Fruit fly (Drosophila melanogaster) whole organism, wandering third instar larva: ENCODE measurements around the gene Zip88E.

Source experiments
- Abd-B ChIP-seq: fragments of >200 bp; optimal IDR thresholded peaks from 2 replicates; lab custom pipeline; 2017; ENCODE audit warnings: missing biosample characterization, missing genetic modification characterization
- CG32264 ChIP-seq: fragments of 200-800 bp; sonication (Bioruptor generic); optimal IDR thresholded peaks from 2 replicates; lab custom pipeline; 2016; ENCODE audit warnings: missing biosample characterization, missing genetic modification characterization
- CG9705 ChIP-seq: fragments of 200-800 bp; sonication (Bioruptor generic); optimal IDR thresholded peaks from 2 replicates; lab custom pipeline; 2018; ENCODE audit warnings: missing biosample characterization, mild to moderate bottlenecking, missing genetic modification characterization
- CrebA ChIP-seq: fragments of 200-800 bp; sonication (Bioruptor generic); optimal IDR thresholded peaks from 2 replicates; lab custom pipeline; 2016; ENCODE audit warnings: missing biosample characterization, mild to moderate bottlenecking, missing genetic modification characterization, borderline replicate concordance
- Dfd ChIP-seq: fragments of >200 bp; optimal IDR thresholded peaks from 2 replicates; lab custom pipeline; 2017; ENCODE audit warnings: missing biosample characterization, missing genetic modification characterization
- Dif ChIP-seq: fragments of 200-275, 200-300 bp; sonication (Bioruptor generic); optimal IDR thresholded peaks from 2 replicates; lab custom pipeline; 2018; ENCODE audit warnings: missing biosample characterization, missing genetic modification characterization; ENCODE audit not compliant: partially characterized antibody
- GATAd ChIP-seq: sonication (Bioruptor generic); optimal IDR thresholded peaks from 2 replicates; lab custom pipeline; 2016; ENCODE audit warnings: missing biosample characterization, missing genetic modification characterization
- HLH106 ChIP-seq: fragments of 200-800 bp; optimal IDR thresholded peaks from 3 replicates; lab custom pipeline; 2019; ENCODE audit warnings: missing biosample characterization, mild to moderate bottlenecking, missing genetic modification characterization, moderate library complexity
- Hnf4 ChIP-seq: fragments of 200-800 bp; sonication (Bioruptor generic); optimal IDR thresholded peaks from 2 replicates; lab custom pipeline; 2016; ENCODE audit warnings: missing biosample characterization, mild to moderate bottlenecking, missing genetic modification characterization
- Hr78 ChIP-seq: fragments of >200 bp; optimal IDR thresholded peaks from 2 replicates; lab custom pipeline; 2017; ENCODE audit warnings: missing biosample characterization, missing genetic modification characterization
- Hr83 ChIP-seq: fragments of 200-300 bp; sonication (Bioruptor generic); optimal IDR thresholded peaks from 2 replicates; lab custom pipeline; 2016; ENCODE audit warnings: missing biosample characterization, mild to moderate bottlenecking, missing genetic modification characterization, moderate library complexity; ENCODE audit not compliant: poor library complexity, severe bottlenecking
- Jra ChIP-seq: sonication (Bioruptor generic); optimal IDR thresholded peaks from 2 replicates; lab custom pipeline; 2016; ENCODE audit warnings: missing biosample characterization, missing genetic modification characterization
- Mio ChIP-seq: sonication (Bioruptor generic); optimal IDR thresholded peaks from 2 replicates; lab custom pipeline; 2016; ENCODE audit warnings: missing biosample characterization, missing genetic modification characterization
- Myc ChIP-seq: fragments of >200 bp; optimal IDR thresholded peaks from 2 replicates; lab custom pipeline; 2017
- N ChIP-seq: fragments of >200 bp; optimal IDR thresholded peaks from 2 replicates; lab custom pipeline; 2018; ENCODE audit warnings: missing biosample characterization, missing external identifiers, missing genetic modification characterization
- OdsH ChIP-seq: fragments of 200-800 bp; sonication (Bioruptor generic); optimal IDR thresholded peaks from 2 replicates; lab custom pipeline; 2016; ENCODE audit warnings: missing biosample characterization, mild to moderate bottlenecking, missing genetic modification characterization
- Rel ChIP-seq, 2 experiments: fragments of 200-800 bp; sonication (Bioruptor generic) in 1 of 2; optimal IDR thresholded peaks; 2 replicates in 1 of 2; 3 replicates in 1 of 2; lab custom pipeline; 2016 to 2019; ENCODE audit warnings: mild to moderate bottlenecking in 2 of 2, missing biosample characterization in 2 of 2, missing genetic modification characterization in 2 of 2, moderate library complexity in 1 of 2
- Sp1 ChIP-seq: fragments of 200-800 bp; sonication (Bioruptor generic); optimal IDR thresholded peaks from 3 replicates; lab custom pipeline; 2019; ENCODE audit warnings: missing biosample characterization, mild to moderate bottlenecking, missing genetic modification characterization, moderate library complexity
- Vsx2 ChIP-seq: fragments of 200-300, 225-300 bp; sonication (Bioruptor generic); optimal IDR thresholded peaks from 2 replicates; lab custom pipeline; 2018; ENCODE audit warnings: missing biosample characterization, missing genetic modification characterization; ENCODE audit not compliant: partially characterized antibody
- br ChIP-seq: fragments of 200-800 bp; sonication (Bioruptor generic); optimal IDR thresholded peaks from 2 replicates; lab custom pipeline; 2016; ENCODE audit warnings: missing biosample characterization, missing genetic modification characterization
- brk ChIP-seq: fragments of 200-800 bp; sonication (Bioruptor generic); optimal IDR thresholded peaks from 2 replicates; lab custom pipeline; 2016; ENCODE audit warnings: missing biosample characterization, mild to moderate bottlenecking, missing genetic modification characterization
- dl ChIP-seq, 2 experiments: fragments of 175-275, 200-275 bp in 1 of 2; fragments of 200-275 bp in 1 of 2; sonication (Bioruptor generic); optimal IDR thresholded peaks; lab custom pipeline; 2018; ENCODE audit warnings: mild to moderate bottlenecking in 2 of 2, missing biosample characterization in 2 of 2, missing genetic modification characterization in 2 of 2, moderate library complexity in 2 of 2; ENCODE audit not compliant: partially characterized antibody in 2 of 2, insufficient read depth in 1 of 2
- dmrt93B ChIP-seq: fragments of 200-800 bp; sonication (Bioruptor generic); optimal IDR thresholded peaks from 2 replicates; lab custom pipeline; 2018; ENCODE audit warnings: missing biosample characterization, mild to moderate bottlenecking, missing genetic modification characterization
- dsf ChIP-seq: sonication (Bioruptor generic); optimal IDR thresholded peaks from 2 replicates; lab custom pipeline; 2016; ENCODE audit warnings: missing biosample characterization, missing genetic modification characterization, borderline replicate concordance
- ey ChIP-seq: fragments of 200-800 bp; sonication (Bioruptor generic); optimal IDR thresholded peaks from 2 replicates; lab custom pipeline; 2016; ENCODE audit warnings: missing biosample characterization, missing genetic modification characterization
- foxo ChIP-seq, 2 experiments: fragments of 200-800 bp; sonication (Bioruptor generic); optimal IDR thresholded peaks; 2 replicates in 1 of 2; 3 replicates in 1 of 2; lab custom pipeline; 2016 to 2017; ENCODE audit warnings: missing biosample characterization in 2 of 2, missing genetic modification characterization in 2 of 2
- fru ChIP-seq: fragments of 200-800 bp; sonication (Bioruptor generic); optimal IDR thresholded peaks from 3 replicates; lab custom pipeline; 2016; ENCODE audit warnings: missing biosample characterization, mild to moderate bottlenecking, missing genetic modification characterization
- h ChIP-seq: fragments of 200-800 bp; sonication (Bioruptor generic); optimal IDR thresholded peaks from 3 replicates; lab custom pipeline; 2016; ENCODE audit warnings: missing biosample characterization, mild to moderate bottlenecking, missing genetic modification characterization
- jim ChIP-seq: fragments of 175-275, 200-325 bp; sonication (Bioruptor generic); optimal IDR thresholded peaks from 2 replicates; lab custom pipeline; 2016; ENCODE audit warnings: missing biosample characterization, mild to moderate bottlenecking, missing genetic modification characterization
- lola ChIP-seq: fragments of >200 bp; optimal IDR thresholded peaks from 2 replicates; lab custom pipeline; 2017; ENCODE audit warnings: missing biosample characterization, missing genetic modification characterization
- pan ChIP-seq: fragments of >200 bp; optimal IDR thresholded peaks from 2 replicates; lab custom pipeline; 2017
- psq ChIP-seq: fragments of 200-800 bp; sonication (Bioruptor generic); optimal IDR thresholded peaks from 3 replicates; lab custom pipeline; 2017; ENCODE audit warnings: missing biosample characterization, mild to moderate bottlenecking, missing genetic modification characterization, moderate library complexity
- rgr ChIP-seq: fragments of 200-800 bp; sonication (Bioruptor generic); optimal IDR thresholded peaks from 3 replicates; lab custom pipeline; 2016; ENCODE audit warnings: missing biosample characterization, mild to moderate bottlenecking, missing genetic modification characterization
- sage ChIP-seq: fragments of 200-800 bp; sonication (Bioruptor generic); optimal IDR thresholded peaks from 2 replicates; lab custom pipeline; 2016; ENCODE audit warnings: missing biosample characterization, mild to moderate bottlenecking, missing genetic modification characterization
- sv ChIP-seq: fragments of 200-800 bp; sonication (Bioruptor generic); optimal IDR thresholded peaks from 3 replicates; lab custom pipeline; 2016; ENCODE audit warnings: missing biosample characterization, missing genetic modification characterization
- tai ChIP-seq: sonication (Bioruptor generic); optimal IDR thresholded peaks from 2 replicates; lab custom pipeline; 2016; ENCODE audit warnings: missing biosample characterization, missing genetic modification characterization
- usp ChIP-seq: fragments of >200 bp; optimal IDR thresholded peaks from 2 replicates; lab custom pipeline; 2017; ENCODE audit warnings: missing biosample characterization, missing genetic modification characterization
- woc ChIP-seq: sonication (Bioruptor generic); optimal IDR thresholded peaks from 2 replicates; lab custom pipeline; 2016; ENCODE audit warnings: missing biosample characterization, mild to moderate bottlenecking, missing genetic modification characterization

Zip88E gene

DNA sequence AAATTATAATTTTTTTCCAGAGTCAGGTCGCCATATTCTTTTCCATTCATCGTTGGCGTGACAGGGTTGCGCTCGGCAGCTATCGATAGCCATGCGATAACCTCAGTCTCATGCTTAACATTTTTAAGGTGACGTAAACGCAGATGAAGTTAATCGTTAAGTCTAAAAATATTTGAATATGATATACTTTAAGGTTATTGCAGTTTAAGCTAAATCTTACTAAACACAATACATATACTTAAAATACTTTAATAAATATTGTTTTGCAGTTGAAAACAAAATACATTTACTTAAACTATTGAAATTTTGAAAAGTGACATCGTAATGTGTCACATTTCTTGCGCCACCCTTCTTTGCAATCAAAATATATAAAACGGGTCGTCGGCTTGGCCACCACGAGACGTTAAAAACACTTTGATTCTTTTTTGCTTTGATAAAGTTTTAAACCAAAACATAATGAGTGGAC is 6.7 kb downstream of the Zip88E start, which contains the start of the genes Cp190 and CG4338:
TSS of gene Cp190 (minus strand) at position 84 of the 466 bp plus-strand sequence.
TSS of gene CG4338 (plus strand) at position 365 of the 466 bp plus-strand sequence.
- TF ChIP-seq Myc (lab: Kevin White, UChicago) (peak; percentile 34), OdsH (peak; percentile 96), dl (GFP tag; optimal IDR thresholded peaks at IDR 0.05; lab: Kevin White, UChicago; ENCODE audit: insufficient read depth in 1 of 2, partially characterized antibody in 2 of 2) (no peak), woc (peak; percentile 97), CG32264 (GFP tag; lab: Kevin White, UChicago) (peak; percentile 85), Dfd (no peak), dmrt93B (GFP tag; lab: Kevin White, UChicago) (peak; percentile 97), psq (peak; percentile 95), CG9705 (GFP tag; lab: Kevin White, UChicago) (peak; percentile 98), brk (GFP tag; lab: Kevin White, UChicago) (no peak), lola (GFP tag; lab: Kevin White, UChicago) (no peak), Dif (GFP tag; lab: Kevin White, UChicago) (no peak), jim (GFP tag; lab: Kevin White, UChicago) (no peak), sv (GFP tag; lab: Kevin White, UChicago) (peak; percentile 92), CrebA (GFP tag; lab: Kevin White, UChicago) (no peak), rgr (GFP tag; lab: Kevin White, UChicago) (peak; percentile 98), fru (GFP tag; lab: Kevin White, UChicago) (peak; percentile 96), sage (GFP tag; lab: Kevin White, UChicago) (no peak), Hr78 (no peak), Sp1 (GFP tag; lab: Kevin White, UChicago) (peak; percentile 99), Hnf4 (GFP tag; lab: Kevin White, UChicago) (no peak), Hr83 (GFP tag; lab: Kevin White, UChicago) (peak; percentile 69), Mio (GFP tag; lab: Kevin White, UChicago) (peak; percentile 48), br (peak; percentile 94), HLH106 (tag; lab: Kevin White, UChicago) (peak; percentile 99), dsf (GFP tag; lab: Kevin White, UChicago) (peak; percentile 90), h (GFP tag; lab: Kevin White, UChicago) (peak; percentile 97), Vsx2 (GFP tag; lab: Kevin White, UChicago) (no peak), Rel (GFP tag; optimal IDR thresholded peaks at IDR 0.05; lab: Kevin White, UChicago) (peak; percentile 78), Rel (tag; optimal IDR thresholded peaks at IDR 0.05; lab: Kevin White, UChicago) (peak; percentile 92), ey (GFP tag; lab: Kevin White, UChicago) (peak; percentile 95), usp (GFP tag; lab: Kevin White, UChicago) (no peak), tai (GFP tag; lab: Kevin White, UChicago) (no peak), GATAd (GFP tag; lab: Kevin White, UChicago) (no peak), N (GFP tag; lab: Kevin White, UChicago) (no peak), Abd-B (GFP tag; lab: Kevin White, UChicago) (no peak), foxo (GFP tag; optimal IDR thresholded peaks at IDR 0.05; lab: Kevin White, UChicago) (peak; percentile 64 to 98), pan (no peak), Jra (GFP tag; lab: Kevin White, UChicago) (peak; percentile 80)
